Fruit fly (Drosophila melanogaster) whole organism: ENCODE measurements around the gene CG33630.

Source experiments
- CG8478 ChIP-seq: fragments of >200 bp; optimal IDR thresholded peaks from 2 replicates; lab custom pipeline; 2018; ENCODE audit warnings: inconsistent platforms
- pan ChIP-seq: fragments of >200 bp; optimal IDR thresholded peaks from 2 replicates; lab custom pipeline; 2017
- psq ChIP-seq: fragments of >200 bp; optimal IDR thresholded peaks from 2 replicates; lab custom pipeline; 2017
- usp ChIP-seq: fragments of >200 bp; optimal IDR thresholded peaks from 2 replicates; lab custom pipeline; 2017; ENCODE audit warnings: missing biosample characterization, missing genetic modification characterization, mixed read lengths

DNA sequence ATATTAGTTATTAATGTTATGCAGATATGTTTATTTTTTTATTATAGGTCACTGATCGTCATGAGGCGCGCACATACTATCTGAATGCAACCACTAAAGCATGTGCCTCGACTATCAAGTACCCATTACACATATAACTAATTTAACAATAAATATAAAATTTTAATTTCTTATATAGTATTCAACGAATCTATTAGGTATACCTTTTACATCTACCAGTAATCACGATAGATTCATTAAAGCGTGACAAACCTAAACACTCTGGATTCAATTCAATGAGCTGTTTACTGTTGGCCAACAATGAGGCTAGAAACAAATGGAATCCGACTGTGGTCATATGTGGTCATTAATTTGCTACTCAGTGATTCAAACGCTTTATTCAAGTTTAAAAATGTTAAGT lies 5.2 kb downstream of the CG33630 start, which contains the start of gene CG33784:
- TF ChIP-seq psq (lab: Kevin White, UChicago) (no peak), usp (no peak), CG8478 (lab: Kevin White, UChicago) (no peak), pan (no peak)
